Fruit fly (Drosophila melanogaster) whole organism, embryonic: ENCODE data around the gene CecA1.

Source experiments
- CG10274 ChIP-seq: fragments of 200-800 bp; sonication (Bioruptor generic); optimal IDR thresholded peaks from 3 replicates; lab custom pipeline; 2017; ENCODE audit warnings: missing biosample characterization, mild to moderate bottlenecking, missing genetic modification characterization
- CG10431 ChIP-seq: fragments of 200-800 bp; sonication (Bioruptor generic); optimal IDR thresholded peaks from 3 replicates; lab custom pipeline; 2018; ENCODE audit warnings: missing biosample characterization, mild to moderate bottlenecking, missing genetic modification characterization
- CG11456 ChIP-seq: fragments of 200-800 bp; sonication (Bioruptor generic); IDR thresholded peaks from 3 replicates; pipeline ENCODE4 v1.3.6; 2022; ENCODE audit warnings: missing biosample characterization, missing genetic modification characterization
- CG12299 ChIP-seq: fragments of 200-800 bp; sonication (Bioruptor generic); optimal IDR thresholded peaks from 2 replicates; lab custom pipeline; 2018; ENCODE audit warnings: missing biosample characterization, mild to moderate bottlenecking, missing genetic modification characterization
- CG12769 ChIP-seq: fragments of 200-800 bp; sonication (Bioruptor generic); optimal IDR thresholded peaks from 2 replicates; lab custom pipeline; 2019; ENCODE audit warnings: missing biosample characterization, mild to moderate bottlenecking, missing genetic modification characterization, moderate library complexity
- CG13287 ChIP-seq: fragments of 200-800 bp; sonication (Bioruptor generic); IDR thresholded peaks from 2 replicates; pipeline ENCODE4 v1.3.6; 2022; ENCODE audit warnings: missing biosample characterization, missing genetic modification characterization; ENCODE audit not compliant: partially characterized antibody
- CG14441 ChIP-seq: fragments of 200-800 bp; sonication (Bioruptor generic); IDR thresholded peaks from 2 replicates; pipeline ENCODE4 v1.3.6; 2022; ENCODE audit warnings: missing biosample characterization, missing genetic modification characterization
- CG18262 ChIP-seq: fragments of 200-800 bp; optimal IDR thresholded peaks from 3 replicates; lab custom pipeline; 2019; ENCODE audit warnings: missing biosample characterization, mild to moderate bottlenecking, missing genetic modification characterization, moderate library complexity
- CG2678 ChIP-seq: fragments of 200-800 bp; sonication (Bioruptor generic); optimal IDR thresholded peaks from 3 replicates; lab custom pipeline; 2019; ENCODE audit warnings: missing biosample characterization, mild to moderate bottlenecking, missing genetic modification characterization, moderate library complexity
- CG2889 ChIP-seq: fragments of 200-800 bp; sonication (Bioruptor generic); IDR thresholded peaks from 3 replicates; pipeline ENCODE4 v1.3.6; 2022; ENCODE audit warnings: missing biosample characterization, missing genetic modification characterization
- CG3065 ChIP-seq: fragments of 200-800 bp; sonication (Bioruptor generic); optimal IDR thresholded peaks from 2 replicates; lab custom pipeline; 2016; ENCODE audit warnings: missing biosample characterization, missing genetic modification characterization
- CG32772 ChIP-seq: fragments of 200-800 bp; sonication (Bioruptor generic); IDR thresholded peaks from 2 replicates; pipeline ENCODE4 v1.3.6; 2022; ENCODE audit warnings: missing biosample characterization, missing genetic modification characterization
- CG3847 ChIP-seq: fragments of 200-800 bp; sonication (Bioruptor generic); IDR thresholded peaks from 2 replicates; pipeline ENCODE4 v1.3.6; 2022; ENCODE audit warnings: missing biosample characterization, missing genetic modification characterization
- CG4404 ChIP-seq: fragments of 200-800 bp; sonication (Bioruptor generic); IDR thresholded peaks from 2 replicates; pipeline ENCODE4 v1.3.6; 2022; ENCODE audit warnings: missing biosample characterization, missing genetic modification characterization
- CG6175 ChIP-seq: fragments of 200-800 bp; sonication (Bioruptor generic); IDR thresholded peaks from 3 replicates; pipeline ENCODE4 v1.3.6; 2022; ENCODE audit warnings: missing biosample characterization, missing genetic modification characterization
- CG6765 ChIP-seq: fragments of 200-800 bp; sonication (Bioruptor generic); optimal IDR thresholded peaks from 3 replicates; lab custom pipeline; 2017; ENCODE audit warnings: missing biosample characterization, mild to moderate bottlenecking, missing genetic modification characterization
- CG7556 ChIP-seq: fragments of 200-800 bp; sonication (Bioruptor generic); optimal IDR thresholded peaks from 2 replicates; lab custom pipeline; 2017; ENCODE audit warnings: missing biosample characterization, mild to moderate bottlenecking, missing genetic modification characterization
- CG8388 ChIP-seq: fragments of 200-800 bp; sonication (Bioruptor generic); optimal IDR thresholded peaks from 2 replicates; lab custom pipeline; 2019; ENCODE audit warnings: missing biosample characterization, mild to moderate bottlenecking, missing genetic modification characterization, moderate library complexity
- CG8924 ChIP-seq: fragments of 200-800 bp; optimal IDR thresholded peaks from 3 replicates; lab custom pipeline; 2019; ENCODE audit warnings: missing biosample characterization, mild to moderate bottlenecking, missing genetic modification characterization, moderate library complexity
- CG9876 ChIP-seq: fragments of 200-800 bp; sonication (Bioruptor generic); optimal IDR thresholded peaks from 2 replicates; lab custom pipeline; 2016; ENCODE audit warnings: missing biosample characterization, missing genetic modification characterization
- Camta ChIP-seq: fragments of 200-800 bp; sonication (Bioruptor generic); optimal IDR thresholded peaks from 2 replicates; lab custom pipeline; 2016; ENCODE audit warnings: missing biosample characterization, missing genetic modification characterization
- Deaf1 ChIP-seq: fragments of 200-800 bp; optimal IDR thresholded peaks from 3 replicates; lab custom pipeline; 2019; ENCODE audit warnings: missing biosample characterization, mild to moderate bottlenecking, missing genetic modification characterization, moderate library complexity
- Ets65A ChIP-seq: fragments of 200-800 bp; sonication (Bioruptor generic); peaks from one replicate; lab custom pipeline; 2016; ENCODE audit warnings: missing biosample characterization, missing genetic modification characterization
- H15 ChIP-seq: fragments of 200-800 bp; sonication (Bioruptor generic); IDR thresholded peaks from 3 replicates; pipeline ENCODE4 v1.3.6; 2022; ENCODE audit warnings: missing biosample characterization, missing genetic modification characterization
- HLH3B ChIP-seq: fragments of 200-800 bp; sonication (Bioruptor generic); IDR thresholded peaks from 2 replicates; pipeline ENCODE4 v1.3.6; 2022; ENCODE audit warnings: missing biosample characterization, missing genetic modification characterization
- Hand ChIP-seq: fragments of 200-800 bp; sonication (Bioruptor generic); optimal IDR thresholded peaks from 2 replicates; lab custom pipeline; 2017; ENCODE audit warnings: mild to moderate bottlenecking, missing biosample characterization, missing genetic modification reagents, missing genetic modification characterization
- Hr78 ChIP-seq, 2 experiments: fragments of 200-800 bp in 1 of 2; fragments of >200 bp in 1 of 2; sonication (Bioruptor generic) in 1 of 2; optimal IDR thresholded peaks; 2 replicates each; lab custom pipeline; 2017 to 2019; ENCODE audit warnings: missing biosample characterization in 2 of 2, missing genetic modification characterization in 2 of 2, mild to moderate bottlenecking in 1 of 2, moderate library complexity in 1 of 2
- Hsf ChIP-seq: fragments of 200-800 bp; sonication (Bioruptor generic); optimal IDR thresholded peaks from 3 replicates; lab custom pipeline; 2016; ENCODE audit warnings: missing biosample characterization, missing genetic modification characterization
- Oaz ChIP-seq: fragments of 200-800 bp; sonication (Bioruptor generic); IDR thresholded peaks from 2 replicates; pipeline ENCODE4 v1.3.6; 2022; ENCODE audit warnings: missing biosample characterization, missing genetic modification characterization
- PHDP ChIP-seq: fragments of 200-800 bp; sonication (Bioruptor generic); optimal IDR thresholded peaks from 3 replicates; lab custom pipeline; 2018; ENCODE audit warnings: missing biosample characterization, mild to moderate bottlenecking, missing genetic modification characterization, moderate library complexity
- Pdp1 ChIP-seq, 2 experiments: fragments of 200-800 bp; sonication (Bioruptor generic); optimal IDR thresholded peaks; 3 replicates each; lab custom pipeline; 2016; ENCODE audit warnings: missing biosample characterization in 2 of 2, missing genetic modification characterization in 2 of 2, mild to moderate bottlenecking in 1 of 2, moderate library complexity in 1 of 2
- Rfx ChIP-seq: fragments of 200-800 bp; sonication (Bioruptor generic); IDR thresholded peaks from 2 replicates; pipeline ENCODE4 v1.3.6; 2022; ENCODE audit warnings: missing biosample characterization, missing genetic modification characterization
- Sox102F ChIP-seq: fragments of 200-800 bp; sonication (Bioruptor generic); optimal IDR thresholded peaks from 2 replicates; lab custom pipeline; 2018; ENCODE audit warnings: missing biosample characterization, mild to moderate bottlenecking, missing genetic modification characterization, moderate library complexity
- al ChIP-seq: fragments of 200-800 bp; sonication (Bioruptor generic); IDR thresholded peaks from 2 replicates; pipeline ENCODE4 v1.3.6; 2022; ENCODE audit warnings: missing biosample characterization, missing genetic modification characterization
- ap ChIP-seq: fragments of 200-800 bp; sonication (Bioruptor generic); IDR thresholded peaks from 2 replicates; pipeline ENCODE4 v1.3.6; 2022; ENCODE audit warnings: missing biosample characterization, missing genetic modification characterization
- ash1 ChIP-seq: fragments of 200-800 bp; sonication (Bioruptor generic); optimal IDR thresholded peaks from 2 replicates; lab custom pipeline; 2018; ENCODE audit warnings: missing biosample characterization, mild to moderate bottlenecking, missing genetic modification characterization
- bab2 ChIP-seq: fragments of 200-800 bp; sonication (Bioruptor generic); optimal IDR thresholded peaks from 2 replicates; lab custom pipeline; 2016; ENCODE audit warnings: missing biosample characterization, missing genetic modification characterization
- cato ChIP-seq: fragments of 200-800 bp; sonication (Bioruptor generic); optimal IDR thresholded peaks from 2 replicates; lab custom pipeline; 2016; ENCODE audit warnings: missing biosample characterization, missing genetic modification characterization, borderline replicate concordance
- dan ChIP-seq: fragments of 200-800 bp; sonication (Bioruptor generic); IDR thresholded peaks from 2 replicates; pipeline ENCODE4 v1.3.6; 2022; ENCODE audit warnings: missing biosample characterization, missing genetic modification characterization
- en ChIP-seq: fragments of 200-800 bp; sonication (Bioruptor generic); optimal IDR thresholded peaks from 2 replicates; lab custom pipeline; 2016; ENCODE audit warnings: missing biosample characterization, missing genetic modification characterization
- exex ChIP-seq: fragments of 200-800 bp; sonication (Bioruptor generic); optimal IDR thresholded peaks from 4 replicates; lab custom pipeline; 2018; ENCODE audit warnings: missing biosample characterization, mild to moderate bottlenecking, missing genetic modification characterization, moderate library complexity
- gce ChIP-seq: fragments of 200-800 bp; sonication (Bioruptor generic); IDR thresholded peaks from 3 replicates; pipeline ENCODE4 v1.3.6; 2022; ENCODE audit warnings: missing biosample characterization, missing genetic modification characterization
- gro ChIP-seq: fragments of 200-800 bp; sonication (Bioruptor generic); optimal IDR thresholded peaks from 2 replicates; lab custom pipeline; 2016; ENCODE audit warnings: missing biosample characterization, missing genetic modification characterization
- her ChIP-seq: fragments of 200-800 bp; sonication (Bioruptor generic); optimal IDR thresholded peaks from 2 replicates; lab custom pipeline; 2016; ENCODE audit warnings: missing biosample characterization, missing genetic modification characterization
- jumu ChIP-seq: fragments of 200-800 bp; sonication (Bioruptor generic); optimal IDR thresholded peaks from 3 replicates; lab custom pipeline; 2016; ENCODE audit warnings: missing biosample characterization, missing genetic modification characterization
- kni ChIP-seq: fragments of 200-800 bp; sonication (Bioruptor generic); optimal IDR thresholded peaks from 3 replicates; lab custom pipeline; 2017; ENCODE audit warnings: mild to moderate bottlenecking, missing biosample characterization, missing genetic modification reagents, missing genetic modification characterization
- lmd ChIP-seq: fragments of 200-800 bp; sonication (Bioruptor generic); IDR thresholded peaks from 2 replicates; pipeline ENCODE4 v1.3.6; 2022; ENCODE audit warnings: missing biosample characterization, missing genetic modification characterization
- pita ChIP-seq: fragments of 200-800 bp; sonication (Bioruptor generic); optimal IDR thresholded peaks from 2 replicates; lab custom pipeline; 2017; ENCODE audit warnings: missing biosample characterization, mild to moderate bottlenecking, missing genetic modification characterization
- pum ChIP-seq: fragments of 200-800 bp; sonication (Bioruptor generic); optimal IDR thresholded peaks from 2 replicates; lab custom pipeline; 2016; ENCODE audit warnings: missing biosample characterization, missing genetic modification characterization
- rib ChIP-seq: fragments of 200-800 bp; sonication (Bioruptor generic); IDR thresholded peaks from 2 replicates; pipeline ENCODE4 v1.3.6; 2022; ENCODE audit warnings: missing biosample characterization, missing genetic modification characterization
- sug ChIP-seq: fragments of 200-800 bp; optimal IDR thresholded peaks from 2 replicates; lab custom pipeline; 2019; ENCODE audit warnings: missing biosample characterization, mild to moderate bottlenecking, missing genetic modification characterization, moderate library complexity

CecA1 gene

DNA sequence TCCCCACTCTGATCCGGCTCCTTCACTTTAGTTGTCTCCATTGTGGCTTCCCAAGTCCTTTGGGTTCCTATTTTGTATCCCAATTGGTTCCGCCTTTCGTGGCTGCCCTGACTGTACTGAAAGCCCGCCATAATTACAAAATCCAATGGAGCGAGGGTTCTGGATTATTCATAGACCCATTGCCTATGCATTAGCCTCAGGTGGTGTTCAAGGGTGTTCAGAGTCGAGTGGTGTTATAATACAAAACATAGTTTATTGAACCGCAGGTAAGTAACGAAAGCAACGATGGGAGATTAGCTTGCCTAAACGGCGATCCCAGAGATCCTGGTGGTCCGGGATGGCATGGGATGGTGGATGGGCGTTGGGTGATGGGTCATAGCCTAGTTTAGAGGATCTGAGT is 14.5 kb upstream of the CecA1 start, which contains the start of gene CG15531:
Gene CG15531, minus strand, starts transcription at position 101 of the 400 bp plus-strand sequence.
- TF ChIP-seq ap (GFP tag; lab: Robert Waterston, UW) (no peak), PHDP (tag; lab: Kevin White, UChicago) (no peak), CG12299 (tag; lab: Kevin White, UChicago) (no peak), pum (no peak), Sox102F (no peak), her (GFP tag; lab: Kevin White, UChicago) (no peak), H15 (GFP tag; lab: Robert Waterston, UW) (no peak), CG8388 (GFP tag; lab: Kevin White, UChicago) (no peak), CG18262 (tag; lab: Kevin White, UChicago) (no peak), gro (no peak), Ets65A (GFP tag; lab: Kevin White, UChicago) (no peak), bab2 (no peak), lmd (GFP tag; lab: Robert Waterston, UW) (no peak), pita (no peak), dan (GFP tag; lab: Robert Waterston, UW) (no peak), CG7556 (no peak), al (GFP tag; lab: Robert Waterston, UW) (no peak), CG11456 (GFP tag; lab: Robert Waterston, UW) (no peak)

DNA sequence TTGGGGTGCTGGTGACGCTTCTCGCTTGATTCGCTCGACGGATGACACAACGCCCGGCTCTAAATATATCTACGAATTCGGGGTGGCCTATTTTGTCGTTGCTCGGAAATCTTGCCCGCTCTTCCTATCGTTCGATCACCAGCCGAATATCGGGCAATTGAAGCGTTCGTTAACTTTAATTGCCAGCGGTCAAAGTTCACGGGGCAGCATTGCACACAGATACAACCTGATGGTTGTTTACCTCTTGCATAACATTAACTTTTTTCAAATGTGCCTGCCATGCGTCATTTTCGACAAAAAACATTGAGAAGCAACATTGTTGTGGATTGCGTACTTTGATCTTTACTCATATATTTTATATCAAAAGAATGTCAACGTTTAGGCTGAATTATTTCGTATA is 12.9 kb upstream of the CecA1 start:
- TF ChIP-seq CG4404 (GFP tag; lab: Robert Waterston, UW) = no peak
- peak in 1 of 2 experiments; percentile 97 for TF ChIP-seq Hr78 (GFP tag; optimal IDR thresholded peaks at IDR 0.05; lab: Kevin White, UChicago)
- no peak for TF ChIP-seq CG14441
- peak in 1 of 2 experiments; percentile 88 for TF ChIP-seq Pdp1 (GFP tag; optimal IDR thresholded peaks at IDR 0.05; lab: Kevin White, UChicago)
- TF ChIP-seq CG12769 (tag; lab: Kevin White, UChicago) = peak; percentile 68
- peak; percentile 3 for TF ChIP-seq sug (tag; lab: Kevin White, UChicago)
- no peak for TF ChIP-seq CG2889 (GFP tag; lab: Robert Waterston, UW)
- TF ChIP-seq CG6175 = no peak
- TF ChIP-seq gce = no peak
- peak; percentile 22 for TF ChIP-seq Deaf1 (tag; lab: Kevin White, UChicago)

DNA sequence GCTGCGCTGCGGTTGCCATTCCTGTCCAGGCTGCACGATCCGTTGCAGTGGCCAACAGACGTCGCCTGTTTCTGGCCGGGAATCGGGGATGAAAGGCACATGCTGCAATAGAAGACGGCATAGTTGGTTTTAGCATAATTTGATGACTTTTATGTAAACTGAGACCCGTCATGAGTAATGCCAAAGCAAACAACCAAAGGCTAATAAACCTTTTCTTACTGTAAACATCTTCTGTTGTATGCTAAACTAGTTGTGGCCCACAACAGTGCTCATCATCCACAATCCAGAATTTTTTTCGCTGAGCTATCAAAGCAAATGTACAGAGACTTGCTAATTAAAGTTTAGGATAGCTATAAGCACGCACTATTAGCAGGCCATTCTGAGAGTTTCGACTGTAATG is 11.9 kb upstream of the CecA1 start:
- TF ChIP-seq kni (GFP tag; lab: Kevin White, UChicago) = peak; percentile 11
- TF ChIP-seq CG32772 (GFP tag; lab: Robert Waterston, UW) = no peak
- peak; percentile 22 for TF ChIP-seq Hand (GFP tag; lab: Kevin White, UChicago)
- no peak for TF ChIP-seq CG8924 (tag; lab: Kevin White, UChicago)
- peak; percentile 73 for TF ChIP-seq CG6765
- TF ChIP-seq jumu (GFP tag; lab: Kevin White, UChicago) = no peak
- TF ChIP-seq CG3847 (GFP tag; lab: Robert Waterston, UW) = 0 out of 2 replicates have a peak, but pooled peaks have one; percentile 8
- TF ChIP-seq HLH3B (GFP tag; lab: Robert Waterston, UW) = peak; percentile 11; the same call in 1 of the 2 replicates
- TF ChIP-seq CG13287 (GFP tag; lab: Robert Waterston, UW) = no peak
- no peak for TF ChIP-seq CG10274 (GFP tag; lab: Kevin White, UChicago)
- TF ChIP-seq rib (GFP tag; lab: Robert Waterston, UW) = peak; percentile 36; the same call in 1 of the 2 replicates
- no peak for TF ChIP-seq CG9876 (GFP tag; lab: Kevin White, UChicago)
- TF ChIP-seq ash1 = peak; percentile 27
- TF ChIP-seq CG3065 (GFP tag; lab: Kevin White, UChicago) = no peak
- no peak for TF ChIP-seq Hsf
- no peak for TF ChIP-seq en (GFP tag; lab: Kevin White, UChicago)
- TF ChIP-seq Rfx (GFP tag; lab: Robert Waterston, UW) = peak; percentile 43; the same call in 1 of the 2 replicates
- TF ChIP-seq cato (GFP tag; lab: Kevin White, UChicago) = no peak
- no peak for TF ChIP-seq exex (tag; lab: Kevin White, UChicago)
- peak; percentile 42 for TF ChIP-seq CG10431
- TF ChIP-seq CG2678 (tag; lab: Kevin White, UChicago) = peak; percentile 67
- no peak for TF ChIP-seq Camta (GFP tag; lab: Kevin White, UChicago)
- no peak for TF ChIP-seq Oaz
- TF ChIP-seq pum = no peak
